Worm (Caenorhabditis elegans) whole organism, late embryonic: ENCODE results near the gene mrpl-48.

Source experiments
- ama-1 ChIP-seq: fragments of 150-350 bp; optimal IDR thresholded peaks from 2 replicates; lab custom pipeline; 2014
- elt-2 ChIP-seq: sonication (generic microtip); optimal IDR thresholded peaks from 2 replicates; lab custom pipeline; 2016; ENCODE audit warnings: missing genetic modification reagents, missing genetic modification characterization, missing compliant biosample characterization
- hlh-8 ChIP-seq: sonication (generic microtip); optimal IDR thresholded peaks from 2 replicates; lab custom pipeline; 2016; ENCODE audit warnings: missing genotype, missing genetic modification characterization, missing compliant biosample characterization
- nfya-1 ChIP-seq: sonication (generic microtip); optimal IDR thresholded peaks from 2 replicates; lab custom pipeline; 2017; ENCODE audit warnings: missing genetic modification characterization, mild to moderate bottlenecking, missing compliant biosample characterization, antibody characterized with exemption, moderate library complexity
- pag-3 ChIP-seq: sonication (generic microtip); optimal IDR thresholded peaks from 2 replicates; lab custom pipeline; 2016; ENCODE audit warnings: missing compliant biosample characterization, missing genetic modification characterization, borderline replicate concordance
- pha-2 ChIP-seq: sonication (generic microtip); optimal IDR thresholded peaks from 2 replicates; lab custom pipeline; 2017; ENCODE audit warnings: mild to moderate bottlenecking, missing genetic modification characterization, missing compliant biosample characterization
- pha-4 ChIP-seq: fragments of 150-350 bp; optimal IDR thresholded peaks from 2 replicates; lab custom pipeline; 2018; ENCODE audit warnings: missing biosample characterization, missing genetic modification reagents, missing genetic modification characterization
- ref-2 ChIP-seq: sonication (generic microtip); optimal IDR thresholded peaks from 2 replicates; lab custom pipeline; 2016; ENCODE audit warnings: missing genetic modification characterization, missing compliant biosample characterization
- sox-2 ChIP-seq: fragments of 200-800 bp; sonication (Bioruptor generic); IDR thresholded peaks from 2 replicates; pipeline ENCODE4 v1.3.6; 2022; ENCODE audit warnings: missing genetic modification reagents, missing genetic modification characterization, missing compliant biosample characterization
- sox-4 ChIP-seq: sonication (generic microtip); optimal IDR thresholded peaks from 2 replicates; lab custom pipeline; 2017; ENCODE audit warnings: mild to moderate bottlenecking, missing genetic modification characterization, inconsistent platforms, missing compliant biosample characterization
- unc-42 ChIP-seq: sonication (generic microtip); optimal IDR thresholded peaks from 2 replicates; lab custom pipeline; 2016; ENCODE audit warnings: missing genotype, missing genetic modification characterization, missing compliant biosample characterization
- unc-86 ChIP-seq: sonication (generic microtip); optimal IDR thresholded peaks from 2 replicates; lab custom pipeline; 2016; ENCODE audit warnings: missing genetic modification characterization, missing compliant biosample characterization

- TF ChIP-seq pha-4 (no peak), elt-2 (tag; lab: Kevin White, UChicago) (no peak), nfya-1 (tag; lab: Kevin White, UChicago) (no peak), ref-2 (no peak), sox-4 (tag; lab: Kevin White, UChicago) (no peak), unc-86 (tag; lab: Kevin White, UChicago) (no peak), pag-3 (tag; lab: Kevin White, UChicago) (no peak), unc-42 (tag; lab: Kevin White, UChicago) (no peak), sox-2 (GFP tag; lab: Robert Waterston, UW) (no peak), pha-2 (tag; lab: Kevin White, UChicago) (no peak), hlh-8 (tag; lab: Kevin White, UChicago) (no peak), ama-1 (lab: Kevin White, UChicago) (no peak)
Observed at ce11 chrV:5548497-5548896, 45.0 kb upstream of the mrpl-48 start.
